Fruit fly (Drosophila melanogaster) whole organism, prepupa: ENCODE data around the gene CG34301.
A peak's percentile ranks its signal among the peaks of the same experiment; 100 is the strongest.

Experiments
- CG15336 ChIP-seq: fragments of 200-800 bp; sonication (Bioruptor generic); IDR thresholded peaks from 2 replicates; pipeline ENCODE4 v1.3.6; 2022; ENCODE audit warnings: missing biosample characterization, missing genetic modification characterization
- CG34406 ChIP-seq: fragments of 200-800 bp; sonication (Bioruptor generic); optimal IDR thresholded peaks from 3 replicates; lab custom pipeline; 2016; ENCODE audit warnings: missing biosample characterization, missing genetic modification characterization
- fd85E ChIP-seq: fragments of 200-800 bp; sonication (Bioruptor generic); optimal IDR thresholded peaks from 3 replicates; lab custom pipeline; 2016; ENCODE audit warnings: missing biosample characterization, missing genetic modification characterization
- vri ChIP-seq: fragments of 200-800 bp; sonication (Bioruptor generic); optimal IDR thresholded peaks from 3 replicates; lab custom pipeline; 2016; ENCODE audit warnings: missing biosample characterization, mild to moderate bottlenecking, missing genetic modification characterization

dm6 chr3R:8819551-8820057, 46.4 kb downstream of the CG34301 start:
- TF ChIP-seq fd85E (GFP tag; lab: Kevin White, UChicago) (no peak), vri (peak; percentile 48), CG34406 (GFP tag; lab: Kevin White, UChicago) (no peak), CG15336 (GFP tag; lab: Robert Waterston, UW) (no peak)
